Fruit fly (Drosophila melanogaster) whole organism, adult: Measurements from ENCODE around the gene CG7519.
A peak's percentile ranks its signal among the peaks of the same experiment; 100 is the strongest.

Experiments used
- CG12768 ChIP-seq: fragments of 200-800 bp; sonication (Bioruptor generic); optimal IDR thresholded peaks from 2 replicates; lab custom pipeline; 2017; ENCODE audit warnings: missing biosample characterization, missing genetic modification characterization, mild to moderate bottlenecking, moderate library complexity, missing genetic modification reagents
- CG1620 ChIP-seq: fragments of 200-800 bp; sonication (Bioruptor generic); optimal IDR thresholded peaks from 2 replicates; lab custom pipeline; 2016; ENCODE audit warnings: missing biosample characterization, missing genetic modification characterization
- CG7101 ChIP-seq: fragments of 200-800 bp; sonication (Bioruptor generic); optimal IDR thresholded peaks from 2 replicates; lab custom pipeline; 2018; ENCODE audit warnings: missing biosample characterization, mild to moderate bottlenecking, missing genetic modification characterization, moderate library complexity
- Clk ChIP-seq: fragments of 200-800 bp; sonication (Bioruptor generic); optimal IDR thresholded peaks from 2 replicates; lab custom pipeline; 2017; ENCODE audit warnings: missing biosample characterization, missing genetic modification characterization
- Hr96 ChIP-seq: fragments of 200-800 bp; sonication (Bioruptor generic); optimal IDR thresholded peaks from 2 replicates; lab custom pipeline; 2016; ENCODE audit warnings: missing biosample characterization, missing genetic modification characterization
- ovo ChIP-seq: fragments of 200-800 bp; sonication (Bioruptor generic); optimal IDR thresholded peaks from 2 replicates; lab custom pipeline; 2016; ENCODE audit warnings: missing biosample characterization, missing genetic modification characterization
- pad ChIP-seq: fragments of 200-800 bp; sonication (Bioruptor generic); optimal IDR thresholded peaks from 3 replicates; lab custom pipeline; 2017; ENCODE audit warnings: missing biosample characterization, missing genetic modification characterization, mild to moderate bottlenecking, moderate library complexity, missing genetic modification reagents
- tj ChIP-seq: fragments of 200-800 bp; sonication (Bioruptor generic); optimal IDR thresholded peaks from 3 replicates; lab custom pipeline; 2017; ENCODE audit warnings: missing biosample characterization, mild to moderate bottlenecking, missing genetic modification characterization, moderate library complexity
- toe ChIP-seq: fragments of 200-800 bp; sonication (Bioruptor generic); optimal IDR thresholded peaks from 2 replicates; lab custom pipeline; 2016; ENCODE audit warnings: missing biosample characterization, missing genetic modification characterization

- TF ChIP-seq tj: no peak
- no peak for TF ChIP-seq CG12768
- TF ChIP-seq CG7101 (tag; lab: Kevin White, UChicago): peak; percentile 39
- TF ChIP-seq Hr96 (GFP tag; lab: Kevin White, UChicago): peak; percentile 41
- no peak for TF ChIP-seq toe (GFP tag; lab: Kevin White, UChicago)
- no peak for TF ChIP-seq Clk
- peak; percentile 25 for TF ChIP-seq pad
- peak; percentile 52 for TF ChIP-seq CG1620
- no peak for TF ChIP-seq ovo (GFP tag; lab: Kevin White, UChicago)
Observed at dm6 chr3L:21445704-21446103, 47.2 kb upstream of the CG7519 start, which contains the start of gene Syx7.
